Fruit fly (Drosophila melanogaster): ENCODE measurements around the gene CG12986.

The CG12986 gene

dm6 chrX:17802353-17803121 is 16.9 kb downstream of the CG12986 start:
- TF ChIP-seq dl (GFP tag; optimal IDR thresholded peaks at IDR 0.05; ENCODE audit: insufficient read depth in 1 of 2, partially characterized antibody in 2 of 2) (no peak), Hr78 (GFP tag; optimal IDR thresholded peaks at IDR 0.05) (no peak), CG32264 (GFP tag; optimal IDR thresholded peaks at IDR 0.05) (no peak), Sp1 (GFP tag; optimal IDR thresholded peaks at IDR 0.05) (peak; percentile 85), Rel (GFP tag; optimal IDR thresholded peaks at IDR 0.05) (no peak), Rel (tag; optimal IDR thresholded peaks at IDR 0.05) (no peak), Jra (GFP tag; optimal IDR thresholded peaks at IDR 0.05) (no peak), Hnf4 (GFP tag; optimal IDR thresholded peaks at IDR 0.05) (peak; percentile 59), sv (GFP tag; optimal IDR thresholded peaks at IDR 0.05) (no peak), lola (GFP tag; optimal IDR thresholded peaks at IDR 0.05) (no peak), ey (GFP tag; optimal IDR thresholded peaks at IDR 0.05) (peak; percentile 75), CG9705 (GFP tag; optimal IDR thresholded peaks at IDR 0.05) (peak; percentile 68), Vsx2 (GFP tag; optimal IDR thresholded peaks at IDR 0.05; ENCODE audit: partially characterized antibody) (peak; percentile 54), N (GFP tag; optimal IDR thresholded peaks at IDR 0.05) (no peak), foxo (GFP tag; optimal IDR thresholded peaks at IDR 0.05) (peak in 1 of 2 experiments; percentile 86), HLH106 (tag; optimal IDR thresholded peaks at IDR 0.05) (peak; percentile 70), pan (optimal IDR thresholded peaks at IDR 0.05) (no peak), psq (GFP tag; optimal IDR thresholded peaks at IDR 0.05) (peak; percentile 74), h (GFP tag; optimal IDR thresholded peaks at IDR 0.05) (peak; percentile 79), OdsH (GFP tag; optimal IDR thresholded peaks at IDR 0.05) (peak; percentile 95), fru (GFP tag; optimal IDR thresholded peaks at IDR 0.05) (peak; percentile 83), brk (GFP tag; optimal IDR thresholded peaks at IDR 0.05) (peak; percentile 51), Mio (GFP tag; optimal IDR thresholded peaks at IDR 0.05) (no peak), rgr (GFP tag; optimal IDR thresholded peaks at IDR 0.05) (peak; percentile 78), Abd-B (GFP tag; optimal IDR thresholded peaks at IDR 0.05) (no peak), usp (GFP tag; optimal IDR thresholded peaks at IDR 0.05) (no peak), CrebA (GFP tag; optimal IDR thresholded peaks at IDR 0.05; ENCODE audit: borderline replicate concordance) (no peak), GATAd (GFP tag; optimal IDR thresholded peaks at IDR 0.05) (no peak), Myc (optimal IDR thresholded peaks at IDR 0.05) (no peak), jim (GFP tag; optimal IDR thresholded peaks at IDR 0.05) (no peak), dsf (GFP tag; optimal IDR thresholded peaks at IDR 0.05; ENCODE audit: borderline replicate concordance) (no peak), Hr83 (GFP tag; optimal IDR thresholded peaks at IDR 0.05; ENCODE audit: poor library complexity, severe bottlenecking) (no peak), br (GFP tag; optimal IDR thresholded peaks at IDR 0.05) (peak; percentile 79), Dfd (GFP tag; optimal IDR thresholded peaks at IDR 0.05) (no peak), Dif (GFP tag; optimal IDR thresholded peaks at IDR 0.05; ENCODE audit: partially characterized antibody) (no peak), dmrt93B (GFP tag; optimal IDR thresholded peaks at IDR 0.05) (peak; percentile 75), tai (GFP tag; optimal IDR thresholded peaks at IDR 0.05) (peak; percentile 19), sage (GFP tag; optimal IDR thresholded peaks at IDR 0.05) (peak; percentile 37), woc (GFP tag; optimal IDR thresholded peaks at IDR 0.05) (peak; percentile 68)

dm6 chrX:17799803-17800151 is 19.7 kb downstream of the CG12986 start:
- TF ChIP-seq GATAd (GFP tag; optimal IDR thresholded peaks at IDR 0.05) (no peak), sv (GFP tag; optimal IDR thresholded peaks at IDR 0.05) (no peak), ey (GFP tag; optimal IDR thresholded peaks at IDR 0.05) (no peak), psq (GFP tag; optimal IDR thresholded peaks at IDR 0.05) (no peak), Hr83 (GFP tag; optimal IDR thresholded peaks at IDR 0.05; ENCODE audit: poor library complexity, severe bottlenecking) (no peak), Dfd (GFP tag; optimal IDR thresholded peaks at IDR 0.05) (no peak), dmrt93B (GFP tag; optimal IDR thresholded peaks at IDR 0.05) (no peak), N (GFP tag; optimal IDR thresholded peaks at IDR 0.05) (no peak), sage (GFP tag; optimal IDR thresholded peaks at IDR 0.05) (no peak), usp (GFP tag; optimal IDR thresholded peaks at IDR 0.05) (no peak), OdsH (GFP tag; optimal IDR thresholded peaks at IDR 0.05) (no peak)

Data from whole organism, wandering third instar larva.